Worm (Caenorhabditis elegans) whole organism, L4 larva: ENCODE results near the gene T10D4.7.

ENCODE experiments used
- mdl-1 ChIP-seq, 2 experiments: fragments of 150-350 bp in 1 of 2; sonication (generic microtip) in 1 of 2; optimal IDR thresholded peaks; 2 replicates each; lab custom pipeline; 2014 to 2017; ENCODE audit warnings: missing biosample characterization in 2 of 2, missing genetic modification characterization in 2 of 2
- nhr-11 ChIP-seq: fragments of 150-350 bp; optimal IDR thresholded peaks from 2 replicates; lab custom pipeline; 2014; ENCODE audit warnings: missing biosample characterization, missing genetic modification characterization
- nhr-77 ChIP-seq: fragments of 150-350 bp; optimal IDR thresholded peaks from 2 replicates; lab custom pipeline; 2014; ENCODE audit warnings: missing biosample characterization, missing genetic modification characterization
- pha-4 ChIP-seq, 2 experiments: fragments of 150-350 bp in 1 of 2; fragments of 200-800 bp in 1 of 2; sonication (Bioruptor generic) in 1 of 2; IDR thresholded peaks in 1 of 2; optimal IDR thresholded peaks in 1 of 2; 2 replicates each; pipeline versions ENCODE4 v1.3.6 to Lab custom; 2014 to 2022; ENCODE audit warnings: missing genetic modification characterization in 2 of 2, missing genetic modification reagents in 2 of 2, missing biosample characterization in 1 of 2, missing compliant biosample characterization in 1 of 2
- unc-62 ChIP-seq, 3 experiments: fragments of 150-350 bp in 1 of 3; sonication (generic microtip); optimal IDR thresholded peaks in 2 of 3; peaks in 1 of 3; 1 replicate in 1 of 3; 2 replicates in 2 of 3; lab custom pipeline; 2014 to 2017; ENCODE audit warnings: missing biosample characterization in 3 of 3, missing genetic modification characterization in 3 of 3, missing genetic modification reagents in 3 of 3, missing genotype in 1 of 3

ce11 chrII:3123206-3123605 is 5.6 kb downstream of the T10D4.7 start, which contains the start of gene srh-71:
- no peak for TF ChIP-seq pha-4 (GFP tag; IDR thresholded peaks at IDR 0.05; lab: Robert Waterston, UW)
- no peak for TF ChIP-seq pha-4 (tag; optimal IDR thresholded peaks at IDR 0.05; lab: Kevin White, UChicago)
- no peak for TF ChIP-seq nhr-77 (tag; lab: Kevin White, UChicago)
- no peak for TF ChIP-seq mdl-1 (tag; optimal IDR thresholded peaks at IDR 0.05; lab: Kevin White, UChicago)
- no peak for TF ChIP-seq unc-62 (GFP tag; optimal IDR thresholded peaks at IDR 0.05 in 1 of 2; lab: Kevin White, UChicago)
- no peak for TF ChIP-seq unc-62 (tag; optimal IDR thresholded peaks at IDR 0.05; lab: Kevin White, UChicago)
- no peak for TF ChIP-seq nhr-11 (tag; lab: Kevin White, UChicago)
